Fruit fly (Drosophila melanogaster) whole organism, wandering third instar larva: ENCODE measurements around the gene eIF5B.

Experiments used
- Abd-B ChIP-seq: fragments of >200 bp; optimal IDR thresholded peaks from 2 replicates; lab custom pipeline; 2017; ENCODE audit warnings: missing biosample characterization, missing genetic modification characterization
- CG32264 ChIP-seq: fragments of 200-800 bp; sonication (Bioruptor generic); optimal IDR thresholded peaks from 2 replicates; lab custom pipeline; 2016; ENCODE audit warnings: missing biosample characterization, missing genetic modification characterization
- CG9705 ChIP-seq: fragments of 200-800 bp; sonication (Bioruptor generic); optimal IDR thresholded peaks from 2 replicates; lab custom pipeline; 2018; ENCODE audit warnings: missing biosample characterization, mild to moderate bottlenecking, missing genetic modification characterization
- CrebA ChIP-seq: fragments of 200-800 bp; sonication (Bioruptor generic); optimal IDR thresholded peaks from 2 replicates; lab custom pipeline; 2016; ENCODE audit warnings: missing biosample characterization, mild to moderate bottlenecking, missing genetic modification characterization, borderline replicate concordance
- Dif ChIP-seq: fragments of 200-275, 200-300 bp; sonication (Bioruptor generic); optimal IDR thresholded peaks from 2 replicates; lab custom pipeline; 2018; ENCODE audit warnings: missing biosample characterization, missing genetic modification characterization; ENCODE audit not compliant: partially characterized antibody
- GATAd ChIP-seq: sonication (Bioruptor generic); optimal IDR thresholded peaks from 2 replicates; lab custom pipeline; 2016; ENCODE audit warnings: missing biosample characterization, missing genetic modification characterization
- HLH106 ChIP-seq: fragments of 200-800 bp; optimal IDR thresholded peaks from 3 replicates; lab custom pipeline; 2019; ENCODE audit warnings: missing biosample characterization, mild to moderate bottlenecking, missing genetic modification characterization, moderate library complexity
- Hnf4 ChIP-seq: fragments of 200-800 bp; sonication (Bioruptor generic); optimal IDR thresholded peaks from 2 replicates; lab custom pipeline; 2016; ENCODE audit warnings: missing biosample characterization, mild to moderate bottlenecking, missing genetic modification characterization
- Hr78 ChIP-seq: fragments of >200 bp; optimal IDR thresholded peaks from 2 replicates; lab custom pipeline; 2017; ENCODE audit warnings: missing biosample characterization, missing genetic modification characterization
- Jra ChIP-seq: sonication (Bioruptor generic); optimal IDR thresholded peaks from 2 replicates; lab custom pipeline; 2016; ENCODE audit warnings: missing biosample characterization, missing genetic modification characterization
- Mio ChIP-seq: sonication (Bioruptor generic); optimal IDR thresholded peaks from 2 replicates; lab custom pipeline; 2016; ENCODE audit warnings: missing biosample characterization, missing genetic modification characterization
- Myc ChIP-seq: fragments of >200 bp; optimal IDR thresholded peaks from 2 replicates; lab custom pipeline; 2017
- N ChIP-seq: fragments of >200 bp; optimal IDR thresholded peaks from 2 replicates; lab custom pipeline; 2018; ENCODE audit warnings: missing biosample characterization, missing external identifiers, missing genetic modification characterization
- OdsH ChIP-seq: fragments of 200-800 bp; sonication (Bioruptor generic); optimal IDR thresholded peaks from 2 replicates; lab custom pipeline; 2016; ENCODE audit warnings: missing biosample characterization, mild to moderate bottlenecking, missing genetic modification characterization
- Rel ChIP-seq, 2 experiments: fragments of 200-800 bp; sonication (Bioruptor generic) in 1 of 2; optimal IDR thresholded peaks; 2 replicates in 1 of 2; 3 replicates in 1 of 2; lab custom pipeline; 2016 to 2019; ENCODE audit warnings: mild to moderate bottlenecking in 2 of 2, missing biosample characterization in 2 of 2, missing genetic modification characterization in 2 of 2, moderate library complexity in 1 of 2
- Sp1 ChIP-seq: fragments of 200-800 bp; sonication (Bioruptor generic); optimal IDR thresholded peaks from 3 replicates; lab custom pipeline; 2019; ENCODE audit warnings: missing biosample characterization, mild to moderate bottlenecking, missing genetic modification characterization, moderate library complexity
- Vsx2 ChIP-seq: fragments of 200-300, 225-300 bp; sonication (Bioruptor generic); optimal IDR thresholded peaks from 2 replicates; lab custom pipeline; 2018; ENCODE audit warnings: missing biosample characterization, missing genetic modification characterization; ENCODE audit not compliant: partially characterized antibody
- br ChIP-seq: fragments of 200-800 bp; sonication (Bioruptor generic); optimal IDR thresholded peaks from 2 replicates; lab custom pipeline; 2016; ENCODE audit warnings: missing biosample characterization, missing genetic modification characterization
- brk ChIP-seq: fragments of 200-800 bp; sonication (Bioruptor generic); optimal IDR thresholded peaks from 2 replicates; lab custom pipeline; 2016; ENCODE audit warnings: missing biosample characterization, mild to moderate bottlenecking, missing genetic modification characterization
- dmrt93B ChIP-seq: fragments of 200-800 bp; sonication (Bioruptor generic); optimal IDR thresholded peaks from 2 replicates; lab custom pipeline; 2018; ENCODE audit warnings: missing biosample characterization, mild to moderate bottlenecking, missing genetic modification characterization
- dsf ChIP-seq: sonication (Bioruptor generic); optimal IDR thresholded peaks from 2 replicates; lab custom pipeline; 2016; ENCODE audit warnings: missing biosample characterization, missing genetic modification characterization, borderline replicate concordance
- ey ChIP-seq: fragments of 200-800 bp; sonication (Bioruptor generic); optimal IDR thresholded peaks from 2 replicates; lab custom pipeline; 2016; ENCODE audit warnings: missing biosample characterization, missing genetic modification characterization
- foxo ChIP-seq, 2 experiments: fragments of 200-800 bp; sonication (Bioruptor generic); optimal IDR thresholded peaks; 2 replicates in 1 of 2; 3 replicates in 1 of 2; lab custom pipeline; 2016 to 2017; ENCODE audit warnings: missing biosample characterization in 2 of 2, missing genetic modification characterization in 2 of 2
- fru ChIP-seq: fragments of 200-800 bp; sonication (Bioruptor generic); optimal IDR thresholded peaks from 3 replicates; lab custom pipeline; 2016; ENCODE audit warnings: missing biosample characterization, mild to moderate bottlenecking, missing genetic modification characterization
- h ChIP-seq: fragments of 200-800 bp; sonication (Bioruptor generic); optimal IDR thresholded peaks from 3 replicates; lab custom pipeline; 2016; ENCODE audit warnings: missing biosample characterization, mild to moderate bottlenecking, missing genetic modification characterization
- jim ChIP-seq: fragments of 175-275, 200-325 bp; sonication (Bioruptor generic); optimal IDR thresholded peaks from 2 replicates; lab custom pipeline; 2016; ENCODE audit warnings: missing biosample characterization, mild to moderate bottlenecking, missing genetic modification characterization
- lola ChIP-seq: fragments of >200 bp; optimal IDR thresholded peaks from 2 replicates; lab custom pipeline; 2017; ENCODE audit warnings: missing biosample characterization, missing genetic modification characterization
- pan ChIP-seq: fragments of >200 bp; optimal IDR thresholded peaks from 2 replicates; lab custom pipeline; 2017
- psq ChIP-seq: fragments of 200-800 bp; sonication (Bioruptor generic); optimal IDR thresholded peaks from 3 replicates; lab custom pipeline; 2017; ENCODE audit warnings: missing biosample characterization, mild to moderate bottlenecking, missing genetic modification characterization, moderate library complexity
- rgr ChIP-seq: fragments of 200-800 bp; sonication (Bioruptor generic); optimal IDR thresholded peaks from 3 replicates; lab custom pipeline; 2016; ENCODE audit warnings: missing biosample characterization, mild to moderate bottlenecking, missing genetic modification characterization
- sage ChIP-seq: fragments of 200-800 bp; sonication (Bioruptor generic); optimal IDR thresholded peaks from 2 replicates; lab custom pipeline; 2016; ENCODE audit warnings: missing biosample characterization, mild to moderate bottlenecking, missing genetic modification characterization
- sv ChIP-seq: fragments of 200-800 bp; sonication (Bioruptor generic); optimal IDR thresholded peaks from 3 replicates; lab custom pipeline; 2016; ENCODE audit warnings: missing biosample characterization, missing genetic modification characterization
- tai ChIP-seq: sonication (Bioruptor generic); optimal IDR thresholded peaks from 2 replicates; lab custom pipeline; 2016; ENCODE audit warnings: missing biosample characterization, missing genetic modification characterization
- usp ChIP-seq: fragments of >200 bp; optimal IDR thresholded peaks from 2 replicates; lab custom pipeline; 2017; ENCODE audit warnings: missing biosample characterization, missing genetic modification characterization
- woc ChIP-seq: sonication (Bioruptor generic); optimal IDR thresholded peaks from 2 replicates; lab custom pipeline; 2016; ENCODE audit warnings: missing biosample characterization, mild to moderate bottlenecking, missing genetic modification characterization

eIF5B gene

DNA sequence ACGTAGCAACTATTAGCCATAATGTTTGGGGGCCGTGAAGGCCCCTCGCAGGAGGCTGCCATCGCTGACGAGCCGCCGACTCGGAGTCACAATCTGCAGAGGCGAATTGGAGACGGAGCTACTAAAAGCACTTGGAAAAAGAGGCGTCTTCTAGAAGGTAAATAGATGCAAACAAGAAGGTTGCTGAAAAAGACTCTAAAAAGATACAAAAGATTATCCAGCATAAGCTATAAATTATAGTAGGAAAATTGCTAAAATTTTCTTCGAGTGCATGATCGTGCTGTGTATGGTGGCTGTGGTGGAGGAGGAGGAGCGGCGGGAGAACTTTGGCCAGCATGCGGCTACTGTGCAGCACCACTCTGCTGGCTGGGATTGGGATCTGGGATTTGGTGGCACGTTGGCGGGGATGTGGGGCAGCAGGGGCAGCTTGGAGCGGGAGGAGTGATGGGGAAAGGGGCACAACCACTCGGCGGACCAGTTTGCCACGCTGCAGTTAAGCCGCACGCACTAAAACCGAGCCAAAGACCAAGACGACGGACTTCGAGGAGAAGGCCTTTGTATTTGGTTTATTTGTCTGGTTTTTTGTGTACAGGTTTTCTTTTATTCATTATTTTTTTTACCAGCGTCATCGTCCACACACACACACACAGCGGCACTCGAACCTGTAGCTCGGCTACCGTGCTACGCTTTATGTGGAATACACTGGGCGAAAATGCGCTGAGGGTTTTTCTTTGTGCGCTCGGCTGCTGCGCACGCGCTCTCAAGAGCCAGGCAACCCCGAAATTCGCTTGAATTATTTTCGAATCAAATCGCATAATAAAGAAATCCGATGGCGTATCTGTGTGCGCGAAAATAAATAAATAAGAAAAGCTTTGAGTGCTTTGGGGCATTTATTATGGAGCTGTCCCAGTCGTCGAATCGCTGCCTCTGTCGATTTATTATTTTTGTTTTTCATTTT lies 71.8 kb downstream of the eIF5B start:
- TF ChIP-seq ey (peak; percentile 84), CG9705 (peak; percentile 29), Dif (peak; percentile 45), psq (peak; percentile 62), CG32264 (GFP tag; lab: Kevin White, UChicago) (peak; percentile 85), Jra (GFP tag; lab: Kevin White, UChicago) (peak; percentile 48), h (peak; percentile 93), dmrt93B (GFP tag; lab: Kevin White, UChicago) (peak; percentile 81), CrebA (peak; percentile 60), tai (GFP tag; lab: Kevin White, UChicago) (peak; percentile 71), Hnf4 (peak; percentile 86), Mio (no peak), Myc (lab: Kevin White, UChicago) (no peak), OdsH (GFP tag; lab: Kevin White, UChicago) (peak; percentile 64), sage (GFP tag; lab: Kevin White, UChicago) (peak; percentile 70), pan (lab: Kevin White, UChicago) (no peak), lola (GFP tag; lab: Kevin White, UChicago) (no peak), HLH106 (tag; lab: Kevin White, UChicago) (peak; percentile 86), Sp1 (peak; percentile 71), Hr78 (GFP tag; lab: Kevin White, UChicago) (no peak), jim (GFP tag; lab: Kevin White, UChicago) (no peak), Rel (GFP tag; optimal IDR thresholded peaks at IDR 0.05; lab: Kevin White, UChicago) (peak; percentile 8), Rel (tag; optimal IDR thresholded peaks at IDR 0.05; lab: Kevin White, UChicago) (peak; percentile 6), Abd-B (GFP tag; lab: Kevin White, UChicago) (no peak), rgr (GFP tag; lab: Kevin White, UChicago) (peak; percentile 77), Vsx2 (GFP tag; lab: Kevin White, UChicago) (no peak), fru (peak; percentile 88), br (GFP tag; lab: Kevin White, UChicago) (peak; percentile 82), woc (GFP tag; lab: Kevin White, UChicago) (peak; percentile 66), brk (GFP tag; lab: Kevin White, UChicago) (peak; percentile 55), foxo (GFP tag; optimal IDR thresholded peaks at IDR 0.05; lab: Kevin White, UChicago) (peak in 1 of 2 experiments; percentile 89)
- TF ChIP-seq, all 38 proteins: peak for 22

dm6 chr3L:3387619-3388018 lies 73.2 kb downstream of the eIF5B start:
- no peak for TF ChIP-seq foxo (GFP tag; optimal IDR thresholded peaks at IDR 0.05; lab: Kevin White, UChicago)
- TF ChIP-seq brk (GFP tag; lab: Kevin White, UChicago) = no peak
- no peak for TF ChIP-seq tai (GFP tag; lab: Kevin White, UChicago)
- TF ChIP-seq usp (GFP tag; lab: Kevin White, UChicago) = no peak
- no peak for TF ChIP-seq N (GFP tag; lab: Kevin White, UChicago)
- TF ChIP-seq GATAd = no peak
- no peak for TF ChIP-seq psq
- no peak for TF ChIP-seq sv (GFP tag; lab: Kevin White, UChicago)
- TF ChIP-seq Rel (GFP tag; optimal IDR thresholded peaks at IDR 0.05; lab: Kevin White, UChicago) = no peak
- TF ChIP-seq Rel (tag; optimal IDR thresholded peaks at IDR 0.05; lab: Kevin White, UChicago) = no peak
- TF ChIP-seq CG9705 = no peak
- no peak for TF ChIP-seq OdsH (GFP tag; lab: Kevin White, UChicago)
- TF ChIP-seq jim (GFP tag; lab: Kevin White, UChicago) = no peak
- TF ChIP-seq CrebA = no peak

- TF ChIP-seq usp (GFP tag; lab: Kevin White, UChicago) = no peak
- no peak for TF ChIP-seq Dif
- TF ChIP-seq dsf (GFP tag; lab: Kevin White, UChicago) = no peak
- TF ChIP-seq pan (lab: Kevin White, UChicago) = no peak
- TF ChIP-seq Sp1 = no peak
- no peak for TF ChIP-seq Hr78 (GFP tag; lab: Kevin White, UChicago)
- no peak for TF ChIP-seq rgr (GFP tag; lab: Kevin White, UChicago)
These were observed 74.0 kb downstream of the eIF5B start for dm6 chr3L:3386730-3387129.
